Worm (Caenorhabditis elegans) whole organism, early embryonic: ENCODE measurements around the gene C06H5.11.

Experiments
- B0310.2 ChIP-seq: sonication (generic microtip); optimal IDR thresholded peaks from 2 replicates; lab custom pipeline; 2016; ENCODE audit warnings: mild to moderate bottlenecking, missing genetic modification characterization, missing compliant biosample characterization
- F13C5.2 ChIP-seq: sonication (generic microtip); optimal IDR thresholded peaks from 2 replicates; lab custom pipeline; 2017; ENCODE audit warnings: mild to moderate bottlenecking, missing genetic modification characterization, inconsistent platforms, missing compliant biosample characterization
- aly-1 ChIP-seq: sonication (generic microtip); optimal IDR thresholded peaks from 2 replicates; lab custom pipeline; 2016; ENCODE audit warnings: missing genetic modification characterization, missing compliant biosample characterization
- ama-1 ChIP-seq: fragments of 150-350 bp; optimal IDR thresholded peaks from 2 replicates; lab custom pipeline; 2014
- ceh-13 ChIP-seq: fragments of 200-800 bp; sonication (Bioruptor generic); optimal IDR thresholded peaks from 2 replicates; lab custom pipeline; 2018; ENCODE audit warnings: mild to moderate bottlenecking, missing genetic modification characterization, missing compliant biosample characterization
- ceh-36 ChIP-seq: sonication (generic microtip); optimal IDR thresholded peaks from 2 replicates; lab custom pipeline; 2016; ENCODE audit warnings: missing genetic modification characterization, inconsistent platforms, missing compliant biosample characterization
- ets-7 ChIP-seq: sonication (generic microtip); optimal IDR thresholded peaks from 2 replicates; lab custom pipeline; 2016; ENCODE audit warnings: missing genotype, missing genetic modification characterization, missing compliant biosample characterization
- flt-1 ChIP-seq: fragments of 200-800 bp; sonication (Bioruptor generic); IDR thresholded peaks from 2 replicates; pipeline ENCODE4 v1.3.6; 2022; ENCODE audit warnings: missing genetic modification characterization, missing compliant biosample characterization
- hmbx-1 ChIP-seq: sonication (generic microtip); optimal IDR thresholded peaks from 2 replicates; lab custom pipeline; 2016; ENCODE audit warnings: mild to moderate bottlenecking, missing genetic modification characterization, missing compliant biosample characterization
- hmg-4 ChIP-seq: fragments of 200-800 bp; sonication (Bioruptor generic); optimal IDR thresholded peaks from 2 replicates; lab custom pipeline; 2018; ENCODE audit warnings: mild to moderate bottlenecking, missing genetic modification characterization, missing compliant biosample characterization
- hnd-1 ChIP-seq: sonication (generic microtip); optimal IDR thresholded peaks from 2 replicates; lab custom pipeline; 2016; ENCODE audit warnings: missing genetic modification characterization, missing compliant biosample characterization
- pes-1 ChIP-seq: fragments of 200-800 bp; sonication (Bioruptor generic); IDR thresholded peaks from 2 replicates; pipeline ENCODE4 v1.3.6; 2022; ENCODE audit warnings: missing genetic modification reagents, missing genetic modification characterization, missing compliant biosample characterization
- scrt-1 ChIP-seq: fragments of 200-800 bp; sonication (Bioruptor generic); IDR thresholded peaks from 2 replicates; pipeline ENCODE4 v1.3.6; 2022; ENCODE audit warnings: missing genetic modification characterization, missing compliant biosample characterization
- sea-1 ChIP-seq: fragments of 200-800 bp; sonication (Bioruptor generic); conservative IDR thresholded peaks from 2 replicates; pipeline ENCODE4 v1.3.6; 2022; ENCODE audit warnings: missing genetic modification characterization, missing compliant biosample characterization
- tbx-11 ChIP-seq: fragments of 200-800 bp; sonication (Bioruptor generic); IDR thresholded peaks from 2 replicates; pipeline ENCODE4 v1.3.6; 2022; ENCODE audit warnings: missing genetic modification characterization, missing compliant biosample characterization
- tbx-37 ChIP-seq: fragments of 200-800 bp; sonication (Bioruptor generic); conservative IDR thresholded peaks from 2 replicates; pipeline ENCODE4 v1.3.6; 2022; ENCODE audit warnings: missing genetic modification reagents, missing genetic modification characterization, missing compliant biosample characterization
- tra-4 ChIP-seq: sonication (generic microtip); optimal IDR thresholded peaks from 2 replicates; lab custom pipeline; 2017; ENCODE audit warnings: missing genetic modification characterization, missing compliant biosample characterization

The C06H5.11 gene

DNA sequence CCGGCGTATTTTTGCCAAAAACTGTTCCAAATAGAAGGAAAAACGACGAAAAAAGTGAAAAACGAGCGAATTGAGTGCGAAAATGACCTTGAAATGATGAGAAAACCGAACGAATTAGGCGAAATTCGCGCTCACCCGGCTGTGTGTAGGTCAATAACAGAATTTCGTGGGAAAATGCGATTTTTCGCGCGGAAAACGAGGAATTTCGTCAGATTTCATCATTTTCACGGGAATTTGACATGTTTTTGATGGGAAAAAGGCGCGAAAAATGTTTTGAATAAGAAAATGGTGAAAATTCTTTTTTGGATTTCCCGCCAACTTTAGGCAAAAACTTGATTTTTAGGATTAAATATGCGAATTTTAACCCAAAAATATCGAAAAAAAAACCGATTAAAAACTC is 34.8 kb downstream of the C06H5.11 start:
- TF ChIP-seq hmbx-1 (tag; lab: Kevin White, UChicago) (no peak), scrt-1 (GFP tag; lab: Robert Waterston, UW) (no peak), tbx-11 (GFP tag; lab: Robert Waterston, UW) (no peak), pes-1 (GFP tag; lab: Robert Waterston, UW) (no peak), sea-1 (GFP tag; lab: Robert Waterston, UW) (no peak), ets-7 (no peak), aly-1 (tag; lab: Kevin White, UChicago) (no peak), flt-1 (GFP tag; lab: Robert Waterston, UW) (no peak)

DNA sequence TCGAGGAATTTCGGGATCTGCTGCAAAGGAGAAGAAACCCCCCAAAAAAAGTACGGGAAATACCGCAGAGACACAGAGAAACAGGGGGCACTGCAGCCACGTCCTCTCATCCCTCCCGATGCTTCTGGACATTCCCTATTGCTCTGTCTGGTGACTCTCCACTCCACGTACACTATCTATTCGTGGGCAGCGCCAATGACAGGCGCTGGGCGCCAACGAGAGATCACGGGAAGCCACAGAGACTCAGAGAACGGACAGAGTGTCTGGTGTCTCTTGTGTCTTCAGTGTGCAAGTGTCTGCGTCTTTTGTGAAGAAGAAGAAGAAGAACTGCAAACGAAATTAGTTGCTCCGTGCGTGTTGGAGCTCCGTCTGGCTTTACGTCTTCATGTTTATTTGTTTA is 36.0 kb downstream of the C06H5.11 start:
- no peak for TF ChIP-seq tra-4 (tag; lab: Kevin White, UChicago)
- no peak for TF ChIP-seq hmg-4 (GFP tag; lab: Kevin White, UChicago)
- TF ChIP-seq tbx-37 (GFP tag; lab: Robert Waterston, UW), result peak; percentile 25; the same call in 1 of the 2 replicates
- TF ChIP-seq pes-1 (GFP tag; lab: Robert Waterston, UW), result no peak

DNA sequence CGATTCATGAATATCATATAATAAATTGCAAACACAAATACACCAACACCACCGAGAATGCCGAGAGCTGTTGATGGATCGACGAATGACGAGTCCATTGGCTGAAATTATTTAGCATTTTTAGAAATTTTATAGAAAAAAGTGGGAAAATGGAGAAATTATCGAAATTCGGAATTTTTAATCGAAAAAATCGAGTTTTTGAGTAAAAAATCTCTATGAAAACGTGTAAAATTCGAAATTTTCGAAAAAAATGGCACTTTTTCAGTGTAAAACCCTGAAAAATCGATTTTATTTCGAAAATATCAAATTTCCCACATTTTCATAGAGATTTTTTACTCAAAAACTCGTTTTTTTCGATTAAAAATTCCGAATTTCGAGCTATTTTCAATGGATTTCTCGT is 38.0 kb downstream of the C06H5.11 start, which contains the start of gene tcc-1:
tcc-1 (minus strand) TSS at position 101 of the 400 bp plus-strand sequence.
- TF ChIP-seq scrt-1 (GFP tag; lab: Robert Waterston, UW), result no peak

DNA sequence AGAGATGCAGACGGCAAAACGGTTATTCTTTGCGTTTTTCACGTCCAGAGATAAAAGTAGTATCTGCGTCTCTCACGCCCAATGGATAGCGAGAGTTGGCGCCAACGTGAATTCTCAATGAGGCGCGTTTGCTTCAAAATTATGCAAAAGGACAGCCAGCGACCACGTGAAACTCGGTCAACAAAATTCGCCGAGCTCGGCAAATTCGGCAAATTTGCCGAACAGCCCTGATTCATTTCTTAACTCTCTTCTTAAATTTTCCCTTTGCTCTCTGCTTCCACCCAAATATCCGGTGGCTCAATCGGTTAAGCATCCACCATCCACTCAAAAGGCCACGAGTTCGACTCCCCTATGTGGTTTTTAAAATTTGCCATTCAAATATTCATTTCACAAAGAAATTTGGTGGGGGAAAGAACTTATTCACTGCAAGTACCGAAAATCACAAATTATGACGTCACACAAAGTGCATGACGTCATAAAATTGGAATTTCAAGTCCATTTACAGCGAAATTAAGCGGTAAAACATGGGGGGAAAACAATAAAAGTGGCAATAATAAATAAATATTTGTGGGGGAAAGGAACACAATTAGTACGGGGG is 48.4 kb downstream of the C06H5.11 start:
- no peak for TF ChIP-seq hnd-1 (tag; lab: Kevin White, UChicago)
- TF ChIP-seq tbx-37 (GFP tag; lab: Robert Waterston, UW), result no peak
- TF ChIP-seq ceh-13, result no peak
- no peak for TF ChIP-seq pes-1 (GFP tag; lab: Robert Waterston, UW)
- no peak for TF ChIP-seq tra-4 (tag; lab: Kevin White, UChicago)
- TF ChIP-seq ceh-36 (tag; lab: Kevin White, UChicago), result no peak
- TF ChIP-seq ets-7, result no peak
- no peak for TF ChIP-seq hmbx-1 (tag; lab: Kevin White, UChicago)
- no peak for TF ChIP-seq B0310.2
- no peak for TF ChIP-seq hmg-4 (GFP tag; lab: Kevin White, UChicago)
- no peak for TF ChIP-seq ama-1 (lab: Kevin White, UChicago)
- no peak for TF ChIP-seq tbx-11 (GFP tag; lab: Robert Waterston, UW)
- TF ChIP-seq flt-1 (GFP tag; lab: Robert Waterston, UW), result no peak
- no peak for TF ChIP-seq sea-1 (GFP tag; lab: Robert Waterston, UW)
- no peak for TF ChIP-seq F13C5.2 (tag; lab: Kevin White, UChicago)

DNA sequence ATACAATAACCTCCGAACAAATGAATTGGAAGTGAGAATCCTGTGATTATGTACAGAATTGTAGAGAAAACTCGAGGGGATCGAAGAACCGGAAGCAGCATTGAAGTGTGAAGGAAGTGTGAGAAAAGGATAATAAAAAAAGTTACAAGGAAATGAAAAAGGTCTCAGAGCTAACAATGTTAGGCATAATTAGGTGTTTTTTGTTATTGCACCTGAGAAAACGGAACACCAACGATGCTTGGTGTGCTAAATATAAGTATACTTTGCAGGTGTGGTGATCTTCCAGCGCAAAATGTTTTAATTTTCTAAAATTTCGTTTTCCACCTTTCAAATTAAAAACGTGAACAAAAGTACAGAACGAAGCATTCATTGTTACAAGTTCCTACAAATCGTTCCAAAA is 49.8 kb downstream of the C06H5.11 start, which contains the start of gene srh-286:
srh-286 (minus strand) TSS at position 101 of the 400 bp plus-strand sequence.
- TF ChIP-seq flt-1 (GFP tag; lab: Robert Waterston, UW) (no peak), F13C5.2 (tag; lab: Kevin White, UChicago) (no peak), pes-1 (GFP tag; lab: Robert Waterston, UW) (no peak), hmg-4 (GFP tag; lab: Kevin White, UChicago) (no peak), hmbx-1 (tag; lab: Kevin White, UChicago) (no peak), hnd-1 (tag; lab: Kevin White, UChicago) (no peak), tbx-11 (GFP tag; lab: Robert Waterston, UW) (no peak), ama-1 (lab: Kevin White, UChicago) (no peak), tbx-37 (GFP tag; lab: Robert Waterston, UW) (no peak), ceh-36 (tag; lab: Kevin White, UChicago) (no peak), tra-4 (tag; lab: Kevin White, UChicago) (no peak)
